Worm (Caenorhabditis elegans): ENCODE results near the gene K02E7.12.
"Not testable (repeated sequence)": the region's sequence is repeated elsewhere in the genome, so short reads cannot be mapped to it uniquely, and the experiment has no call there.

Gene K02E7.12

ce11 chrII:1054724-1055123 is 16.3 kb upstream of the K02E7.12 start, which contains the start of gene K02E7.7:
K02E7.7 (plus strand) TSS chrII:1055024.
- not testable (repeated sequence) for TF ChIP-seq nhr-11, attf-4, pqm-1 (tag; optimal IDR thresholded peaks at IDR 0.05)

ce11 chrII:1056844-1057243 is 14.1 kb upstream of the K02E7.12 start:
- TF ChIP-seq dve-1 (tag; optimal IDR thresholded peaks at IDR 0.05; ENCODE audit: insufficient read depth) (peak; percentile 60), pqm-1 (tag; optimal IDR thresholded peaks at IDR 0.05) (peak; percentile 16), zfp-3 (GFP tag; conservative IDR thresholded peaks at IDR 0.05) (no peak), daf-16 (GFP tag; optimal IDR thresholded peaks at IDR 0.05) (peak in 1 of 2 experiments; percentile 70), daf-16 (tag; optimal IDR thresholded peaks at IDR 0.05) (peak; percentile 99), F37D6.2 (tag; optimal IDR thresholded peaks at IDR 0.05) (no peak), dmd-8 (GFP tag; IDR thresholded peaks at IDR 0.05) (no peak), gei-8 (GFP tag; optimal IDR thresholded peaks at IDR 0.05) (no peak), nhr-28 (tag; optimal IDR thresholded peaks at IDR 0.05) (peak; percentile 80), tra-1 (GFP tag; IDR thresholded peaks at IDR 0.05) (peak; percentile 56; the same call in 1 of the 2 replicates), dmd-6 (GFP tag; IDR thresholded peaks at IDR 0.05) (peak; percentile 80), mxl-3 (GFP tag; optimal IDR thresholded peaks at IDR 0.05) (peak; percentile 33), nhr-77 (tag; optimal IDR thresholded peaks at IDR 0.05) (peak; percentile 34), mep-1 (tag; optimal IDR thresholded peaks at IDR 0.05) (no peak), php-3 (GFP tag; IDR thresholded peaks at IDR 0.05) (peak; percentile 87), nhr-102 (tag; optimal IDR thresholded peaks at IDR 0.05) (peak; percentile 32), snpc-4 (tag; optimal IDR thresholded peaks at IDR 0.05) (no peak), lim-7 (GFP tag; IDR thresholded peaks at IDR 0.05) (no peak), hlh-11 (tag; optimal IDR thresholded peaks at IDR 0.05) (peak; percentile 76), lin-39 (tag; optimal IDR thresholded peaks at IDR 0.05) (no peak), lin-1 (GFP tag; IDR thresholded peaks at IDR 0.05) (peak; percentile 77; the same call in 1 of the 2 replicates)

ce11 chrII:1060702-1061101 is 10.3 kb upstream of the K02E7.12 start, which contains the start of gene btb-10:
btb-10 (minus strand) TSS chrII:1060802.
- TF ChIP-seq nhr-6 (tag; optimal IDR thresholded peaks at IDR 0.05); unc-62 (GFP tag; optimal IDR thresholded peaks at IDR 0.05 in 1 of 2); unc-62 (tag; optimal IDR thresholded peaks at IDR 0.05); vab-7 (GFP tag; IDR thresholded peaks at IDR 0.05): not testable (repeated sequence)

ce11 chrII:1063926-1064325 is 7.0 kb upstream of the K02E7.12 start:
- TF ChIP-seq F44E2.7 (GFP tag; IDR thresholded peaks at IDR 0.05) (no peak), daf-16 (GFP tag; optimal IDR thresholded peaks at IDR 0.05) (no peak), daf-16 (tag; optimal IDR thresholded peaks at IDR 0.05) (peak; percentile 33), nhr-28 (tag; optimal IDR thresholded peaks at IDR 0.05) (peak; percentile 62), ZK546.5 (tag; optimal IDR thresholded peaks at IDR 0.05) (no peak), tra-1 (GFP tag; IDR thresholded peaks at IDR 0.05) (peak; percentile 57)

- TF ChIP-seq nhr-6 (tag; optimal IDR thresholded peaks at IDR 0.05) (no peak), R02D3.7 (tag; optimal IDR thresholded peaks at IDR 0.05) (no peak), sdz-12 (GFP tag; optimal IDR thresholded peaks at IDR 0.05) (no peak), nhr-237 (tag; optimal IDR thresholded peaks at IDR 0.05) (no peak), ZK337.2 (GFP tag; IDR thresholded peaks at IDR 0.05) (no peak), nhr-25 (tag; optimal IDR thresholded peaks at IDR 0.05; ENCODE audit: borderline replicate concordance, insufficient read depth) (no peak), F10B5.3 (tag; optimal IDR thresholded peaks at IDR 0.05) (no peak), ceh-82 (tag; optimal IDR thresholded peaks at IDR 0.05) (no peak), fkh-10 (GFP tag; optimal IDR thresholded peaks at IDR 0.05) (no peak)
These were observed 4.1 kb upstream of the K02E7.12 start, which contains the start of gene K02E7.10 for ce11 chrII:1066907-1067306. K02E7.10 (minus strand) TSS chrII:1067007.

All from whole organism, L4 larva.